Worm (Caenorhabditis elegans) whole organism, L1 larva: ENCODE data around the gene npr-5.

ENCODE experiments used
- C16A3.4 ChIP-seq: fragments of 150-350 bp; optimal IDR thresholded peaks from 2 replicates; lab custom pipeline; 2014; ENCODE audit warnings: missing biosample characterization, missing genetic modification characterization
- hlh-17 ChIP-seq: fragments of 200-800 bp; sonication (Bioruptor generic); optimal IDR thresholded peaks from 2 replicates; lab custom pipeline; 2018; ENCODE audit warnings: missing genetic modification characterization, mild to moderate bottlenecking, missing compliant biosample characterization, moderate library complexity, borderline replicate concordance

- no peak for TF ChIP-seq hlh-17
- TF ChIP-seq C16A3.4 (tag; lab: Kevin White, UChicago) = no peak
Observed at ce11 chrV:312421-312820, 30.9 kb upstream of the npr-5 start, which contains the start of gene nhr-15.
